Fruit fly (Drosophila melanogaster): ENCODE data around the gene Hsp27.

Hsp27 gene

dm6 chr3L:9373374-9374004, 10.4 kb upstream of the Hsp27 start (continued):
- TF ChIP-seq chif (GFP tag; optimal IDR thresholded peaks at IDR 0.05) (peak in 1 of 2 experiments; percentile 12), Optix (GFP tag; IDR thresholded peaks at IDR 0.05) (peak; percentile 56; the same call in 1 of the 3 replicates), bsh (GFP tag; optimal IDR thresholded peaks at IDR 0.05) (peak; percentile 39 to 81), tup (GFP tag; optimal IDR thresholded peaks at IDR 0.05) (no peak), fd3F (GFP tag; optimal IDR thresholded peaks at IDR 0.05) (peak; percentile 4), bowl (GFP tag; IDR thresholded peaks at IDR 0.05) (peak; percentile 45; the same call in 1 of the 2 replicates), CG16779 (GFP tag; IDR thresholded peaks at IDR 0.05) (no peak), Atf-2 (GFP tag; optimal IDR thresholded peaks at IDR 0.05) (no peak), abd-A (tag; optimal IDR thresholded peaks at IDR 0.05) (peak; percentile 63), peb (GFP tag; IDR thresholded peaks at IDR 0.05) (peak; percentile 40), Antp (GFP tag; optimal IDR thresholded peaks at IDR 0.05) (no peak), Jarid2 (GFP tag; optimal IDR thresholded peaks at IDR 0.05) (peak; percentile 9), unc-4 (GFP tag; IDR thresholded peaks at IDR 0.05; ENCODE audit: partially characterized antibody) (peak; percentile 54), Sox100B (GFP tag; optimal IDR thresholded peaks at IDR 0.05) (peak; percentile 72), CG10565 (GFP tag; optimal IDR thresholded peaks at IDR 0.05) (no peak), chinmo (GFP tag; IDR thresholded peaks at IDR 0.05; ENCODE audit: partially characterized antibody) (peak; percentile 44; the same call in 2 of the 4 replicates), CG12769 (tag; optimal IDR thresholded peaks at IDR 0.05) (no peak), HLH54F (GFP tag; optimal IDR thresholded peaks at IDR 0.05) (no peak), nmo (GFP tag; optimal IDR thresholded peaks at IDR 0.05) (peak; percentile 54), BEAF-32 (GFP tag; optimal IDR thresholded peaks at IDR 0.05) (no peak), CG5245 (GFP tag; optimal IDR thresholded peaks at IDR 0.05) (peak; percentile 44), CG14014 (GFP tag; IDR thresholded peaks at IDR 0.05) (peak; percentile 70; the same call in 1 of the 2 replicates), CG12236 (GFP tag; optimal IDR thresholded peaks at IDR 0.05) (no peak), Hr78 (GFP tag; optimal IDR thresholded peaks at IDR 0.05) (peak in 1 of 2 experiments; percentile 43), dmrt99B (tag; optimal IDR thresholded peaks at IDR 0.05) (peak; percentile 78), CG10431 (GFP tag; optimal IDR thresholded peaks at IDR 0.05) (no peak), gsb-n (tag; optimal IDR thresholded peaks at IDR 0.05) (peak; percentile 26), inv (GFP tag; IDR thresholded peaks at IDR 0.05; ENCODE audit: partially characterized antibody) (no peak), CG2889 (GFP tag; IDR thresholded peaks at IDR 0.05) (no peak), CG30403 (GFP tag; optimal IDR thresholded peaks at IDR 0.05) (peak; percentile 67), Nf-YB (GFP tag; optimal IDR thresholded peaks at IDR 0.05) (peak; percentile 30), CG31388 (GFP tag; optimal IDR thresholded peaks at IDR 0.05) (no peak), CG4360 (GFP tag; IDR thresholded peaks at IDR 0.05) (0 out of 2 replicates have a peak, but pooled peaks have one; percentile 38), HHEX (GFP tag; optimal IDR thresholded peaks at IDR 0.05) (peak; percentile 77), sob (GFP tag; IDR thresholded peaks at IDR 0.05) (peak; percentile 85), gcm (GFP tag; optimal IDR thresholded peaks at IDR 0.05) (peak; percentile 33), CG31224 (GFP tag; IDR thresholded peaks at IDR 0.05) (peak; percentile 40; the same call in 1 of the 2 replicates), so (GFP tag; IDR thresholded peaks at IDR 0.05) (peak; percentile 80), B-H2 (GFP tag; optimal IDR thresholded peaks at IDR 0.05) (peak; percentile 69), shn (GFP tag; optimal IDR thresholded peaks at IDR 0.05) (no peak), CG7839 (tag; optimal IDR thresholded peaks at IDR 0.05) (peak; percentile 75), hbn (GFP tag; IDR thresholded peaks at IDR 0.05; ENCODE audit: partially characterized antibody) (no peak), wor (GFP tag; IDR thresholded peaks at IDR 0.05) (peak; percentile 46; the same call in 1 of the 2 replicates), CG6654 (GFP tag; optimal IDR thresholded peaks at IDR 0.05) (no peak), tx (GFP tag; optimal IDR thresholded peaks at IDR 0.05) (no peak), CrebB (tag; optimal IDR thresholded peaks at IDR 0.05) (no peak), CG34422 (GFP tag; IDR thresholded peaks at IDR 0.05) (peak; percentile 67; the same call in 1 of the 3 replicates), CG12391 (tag; optimal IDR thresholded peaks at IDR 0.05) (peak; percentile 73)
